Worm (Caenorhabditis elegans): ENCODE measurements around the gene H38K22.9.

The H38K22.9 gene

ce11 chrIII:4314502-4314901 is 9.5 kb upstream of the H38K22.9 start:
- TF ChIP-seq R02D3.7 (tag; optimal IDR thresholded peaks at IDR 0.05) (no peak), ceh-28 (tag; optimal IDR thresholded peaks at IDR 0.05) (peak; percentile 16), elt-2 (tag; optimal IDR thresholded peaks at IDR 0.05) (peak; percentile 51)

ce11 chrIII:4317065-4317752 is 6.8 kb upstream of the H38K22.9 start, which contains the start of gene tag-131:
TSS of gene tag-131 (plus strand) at chrIII:4317702.
- TF ChIP-seq aly-2 (tag; optimal IDR thresholded peaks at IDR 0.05) = no peak
- TF ChIP-seq ceh-9 (tag; optimal IDR thresholded peaks at IDR 0.05) = no peak
- TF ChIP-seq nhr-77 (tag; optimal IDR thresholded peaks at IDR 0.05) = no peak
- TF ChIP-seq elt-3 (tag; optimal IDR thresholded peaks at IDR 0.05) = no peak
- TF ChIP-seq nhr-76 (tag; optimal IDR thresholded peaks at IDR 0.05) = no peak
- TF ChIP-seq ceh-28 (tag; optimal IDR thresholded peaks at IDR 0.05) = peak; percentile 39
- no peak for TF ChIP-seq fkh-2 (tag; optimal IDR thresholded peaks at IDR 0.05)
- no peak for TF ChIP-seq nhr-11 (tag; optimal IDR thresholded peaks at IDR 0.05)
- TF ChIP-seq nfya-1 (tag; optimal IDR thresholded peaks at IDR 0.05; ENCODE audit: insufficient read depth) = peak; percentile 20
- no peak for TF ChIP-seq R02D3.7 (tag; optimal IDR thresholded peaks at IDR 0.05)
- TF ChIP-seq nhr-23 (tag; optimal IDR thresholded peaks at IDR 0.05) = peak; percentile 68
- no peak for TF ChIP-seq hmg-11 (tag; optimal IDR thresholded peaks at IDR 0.05)

ce11 chrIII:4320113-4320512 is 3.8 kb upstream of the H38K22.9 start, which contains the start of gene H38K22.6:
TSS of gene H38K22.6 (plus strand) at chrIII:4320413.
- no peak for TF ChIP-seq aly-2 (tag; optimal IDR thresholded peaks at IDR 0.05)
- no peak for TF ChIP-seq mdl-1 (tag; optimal IDR thresholded peaks at IDR 0.05)
- no peak for TF ChIP-seq ama-1 (optimal IDR thresholded peaks at IDR 0.05)
- TF ChIP-seq R02D3.7 (tag; optimal IDR thresholded peaks at IDR 0.05) = no peak
- TF ChIP-seq nhr-12 (tag; optimal IDR thresholded peaks at IDR 0.05) = no peak
- no peak for TF ChIP-seq lsy-12 (tag; optimal IDR thresholded peaks at IDR 0.05)
- TF ChIP-seq hmg-11 (tag; optimal IDR thresholded peaks at IDR 0.05) = no peak
- no peak for TF ChIP-seq sea-2 (GFP tag; optimal IDR thresholded peaks at IDR 0.05)
- TF ChIP-seq pha-4 (tag; optimal IDR thresholded peaks at IDR 0.05) = no peak
- no peak for TF ChIP-seq fkh-2 (tag; optimal IDR thresholded peaks at IDR 0.05)
- TF ChIP-seq ztf-4 (tag; optimal IDR thresholded peaks at IDR 0.05) = no peak
- TF ChIP-seq egl-27 (tag; optimal IDR thresholded peaks at IDR 0.05) = no peak
- no peak for TF ChIP-seq nhr-23 (tag; optimal IDR thresholded peaks at IDR 0.05)

- TF ChIP-seq mml-1 (tag; optimal IDR thresholded peaks at IDR 0.05) (no peak), lsy-12 (tag; optimal IDR thresholded peaks at IDR 0.05) (no peak), eor-1 (tag; optimal IDR thresholded peaks at IDR 0.05) (no peak), nhr-25 (tag; optimal IDR thresholded peaks at IDR 0.05) (no peak), zag-1 (tag; optimal IDR thresholded peaks at IDR 0.05) (no peak), skn-1 (tag; optimal IDR thresholded peaks at IDR 0.05) (no peak), tbx-2 (tag; optimal IDR thresholded peaks at IDR 0.05) (no peak), pqm-1 (tag; optimal IDR thresholded peaks at IDR 0.05) (no peak), snpc-4 (tag; optimal IDR thresholded peaks at IDR 0.05) (no peak), R02D3.7 (tag; optimal IDR thresholded peaks at IDR 0.05) (no peak), ceh-16 (tag; optimal IDR thresholded peaks at IDR 0.05) (no peak)
Measured at ce11 chrIII:4321399-4321798, 2.6 kb upstream of the H38K22.9 start, which contains the start of gene H38K22.7. TSS of gene H38K22.7 (plus strand) at chrIII:4321699.

ce11 chrIII:4323120-4323519 is 839 bp upstream of the H38K22.9 start:
- no peak for TF ChIP-seq tbx-2 (tag; optimal IDR thresholded peaks at IDR 0.05)
- TF ChIP-seq mml-1 (tag; optimal IDR thresholded peaks at IDR 0.05) = no peak
- TF ChIP-seq lin-15B (tag; optimal IDR thresholded peaks at IDR 0.05) = peak; percentile 39
- peak; percentile 68 for TF ChIP-seq nfya-1 (tag; optimal IDR thresholded peaks at IDR 0.05; ENCODE audit: insufficient read depth)
- TF ChIP-seq hmg-11 (tag; optimal IDR thresholded peaks at IDR 0.05) = peak; percentile 47
- peak; percentile 8 for TF ChIP-seq nhr-43 (tag; optimal IDR thresholded peaks at IDR 0.05; ENCODE audit: poor library complexity, severe bottlenecking)
- TF ChIP-seq lin-39 (tag; optimal IDR thresholded peaks at IDR 0.05) = peak; percentile 78
- no peak for TF ChIP-seq ceh-28 (tag; optimal IDR thresholded peaks at IDR 0.05)
- TF ChIP-seq pha-4 (tag; optimal IDR thresholded peaks at IDR 0.05) = peak; percentile 60
- peak; percentile 16 for TF ChIP-seq snpc-4 (tag; optimal IDR thresholded peaks at IDR 0.05)
- TF ChIP-seq egl-5 (tag; optimal IDR thresholded peaks at IDR 0.05) = peak; percentile 62
- TF ChIP-seq jun-1 (tag; optimal IDR thresholded peaks at IDR 0.05) = no peak
